Worm (Caenorhabditis elegans): Measurements from ENCODE around the gene Y7A5A.24.

Gene Y7A5A.24

ce11 chrX:15741852-15742251, 40.1 kb downstream of the Y7A5A.24 start (continued):
- TF ChIP-seq dve-1 (tag; optimal IDR thresholded peaks at IDR 0.05) (peak; percentile 60), che-1 (tag; optimal IDR thresholded peaks at IDR 0.05) (peak; percentile 91), C08G9.2 (tag; optimal IDR thresholded peaks at IDR 0.05) (peak; percentile 79), hlh-30 (tag; optimal IDR thresholded peaks at IDR 0.05; ENCODE audit: insufficient read depth) (peak; percentile 55), npax-4 (tag; optimal IDR thresholded peaks at IDR 0.05) (peak; percentile 77), ceh-14 (tag; optimal IDR thresholded peaks at IDR 0.05) (peak; percentile 84), pha-4 (tag; optimal IDR thresholded peaks at IDR 0.05) (no peak), unc-3 (GFP tag; conservative IDR thresholded peaks at IDR 0.05) (peak; percentile 92), unc-3 (tag; optimal IDR thresholded peaks at IDR 0.05) (peak; percentile 88), Y22D7AL.16 (tag; optimal IDR thresholded peaks at IDR 0.05) (peak; percentile 86), ceh-19 (GFP tag; optimal IDR thresholded peaks at IDR 0.05) (peak; percentile 91), elt-2 (tag; optimal IDR thresholded peaks at IDR 0.05) (peak; percentile 90), mec-3 (tag; optimal IDR thresholded peaks at IDR 0.05; ENCODE audit: borderline replicate concordance) (no peak), pax-1 (tag; optimal IDR thresholded peaks at IDR 0.05) (no peak), pros-1 (tag; optimal IDR thresholded peaks at IDR 0.05) (no peak), unc-55 (GFP tag; optimal IDR thresholded peaks at IDR 0.05) (no peak), ceh-31 (tag; optimal IDR thresholded peaks at IDR 0.05) (peak; percentile 81), sdc-2 (tag; optimal IDR thresholded peaks at IDR 0.05) (peak; percentile 95), dmd-4 (tag; optimal IDR thresholded peaks at IDR 0.05; ENCODE audit: borderline replicate concordance) (peak; percentile 58), ceh-34 (tag; optimal IDR thresholded peaks at IDR 0.05) (peak; percentile 86), pat-9 (tag; optimal IDR thresholded peaks at IDR 0.05) (peak; percentile 86), ceh-24 (tag; optimal IDR thresholded peaks at IDR 0.05) (peak; percentile 71), elt-4 (tag; optimal IDR thresholded peaks at IDR 0.05) (no peak), ttx-3 (tag; optimal IDR thresholded peaks at IDR 0.05) (peak; percentile 88), fkh-10 (GFP tag; optimal IDR thresholded peaks at IDR 0.05) (peak; percentile 65), nhr-11 (tag; optimal IDR thresholded peaks at IDR 0.05) (no peak), ceh-22 (tag; optimal IDR thresholded peaks at IDR 0.05) (no peak), unc-42 (tag; optimal IDR thresholded peaks at IDR 0.05) (peak; percentile 18), zip-5 (tag; optimal IDR thresholded peaks at IDR 0.05) (peak; percentile 69), hlh-15 (tag; optimal IDR thresholded peaks at IDR 0.05) (peak; percentile 74), sox-4 (tag; optimal IDR thresholded peaks at IDR 0.05) (peak; percentile 91), ztf-16 (tag; optimal IDR thresholded peaks at IDR 0.05) (peak; percentile 92), ceh-18 (tag; optimal IDR thresholded peaks at IDR 0.05) (peak; percentile 87), K09A11.1 (tag; optimal IDR thresholded peaks at IDR 0.05; ENCODE audit: insufficient read depth) (peak; percentile 28), ceh-45 (GFP tag; IDR thresholded peaks at IDR 0.05) (peak; percentile 93), fax-1 (tag; optimal IDR thresholded peaks at IDR 0.05) (peak; percentile 80)

- no peak for TF ChIP-seq unc-55 (GFP tag; optimal IDR thresholded peaks at IDR 0.05)
- TF ChIP-seq T23F11.4 (GFP tag; optimal IDR thresholded peaks at IDR 0.05) = no peak
- no peak for TF ChIP-seq tbx-7 (tag; optimal IDR thresholded peaks at IDR 0.05)
- no peak for TF ChIP-seq pha-4 (tag; optimal IDR thresholded peaks at IDR 0.05)
- TF ChIP-seq ztf-16 (tag; optimal IDR thresholded peaks at IDR 0.05) = no peak
- no peak for TF ChIP-seq zip-5 (tag; optimal IDR thresholded peaks at IDR 0.05)
- TF ChIP-seq madf-2 (tag; optimal IDR thresholded peaks at IDR 0.05) = no peak
Measured at ce11 chrX:15740526-15740925, 41.4 kb downstream of the Y7A5A.24 start, which contains the start of gene srg-64. Gene srg-64, minus strand, starts transcription at chrX:15740626.

- TF ChIP-seq sdc-2 (tag; optimal IDR thresholded peaks at IDR 0.05) (peak; percentile 98), dve-1 (tag; optimal IDR thresholded peaks at IDR 0.05) (peak; percentile 21), nfya-1 (tag; optimal IDR thresholded peaks at IDR 0.05) (peak; percentile 41), pha-4 (tag; optimal IDR thresholded peaks at IDR 0.05) (no peak), rnt-1 (tag; optimal IDR thresholded peaks at IDR 0.05) (no peak), mec-3 (tag; optimal IDR thresholded peaks at IDR 0.05; ENCODE audit: borderline replicate concordance) (no peak), elt-2 (tag; optimal IDR thresholded peaks at IDR 0.05) (no peak), sox-2 (GFP tag; IDR thresholded peaks at IDR 0.05) (peak; percentile 16; the same call in 1 of the 2 replicates), ceh-48 (tag; optimal IDR thresholded peaks at IDR 0.05) (peak; percentile 63), ceh-31 (tag; optimal IDR thresholded peaks at IDR 0.05) (peak; percentile 31)
Measured at ce11 chrX:15736419-15736818, 45.5 kb downstream of the Y7A5A.24 start.

Data from whole organism, late embryonic.